Worm (Caenorhabditis elegans): ENCODE measurements around the gene daf-36.
A peak's percentile ranks its signal among the peaks of the same experiment; 100 is the strongest.

The daf-36 gene

DNA sequence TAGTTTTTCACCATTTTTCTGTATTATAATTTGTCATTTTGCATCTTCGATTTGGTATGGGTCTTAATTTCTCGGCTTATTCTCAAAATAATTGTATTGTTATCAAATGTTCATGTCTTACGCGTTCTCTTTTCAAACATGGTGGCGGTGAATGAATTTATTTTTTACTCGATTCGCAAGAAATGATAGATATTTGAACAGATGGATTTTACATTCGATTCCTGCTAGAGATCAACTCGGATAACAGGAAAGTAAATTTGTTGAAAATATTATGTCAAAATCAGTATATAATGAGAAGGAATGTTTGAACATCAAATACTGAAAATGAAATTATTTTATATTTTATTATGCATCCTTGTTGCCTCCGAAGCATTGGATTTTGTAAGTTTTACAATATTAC is 42.5 kb downstream of the daf-36 start, which contains the start of gene ZK856.4:
ZK856.4 (plus strand) TSS at position 301 of the 400 bp plus-strand sequence.
- TF ChIP-seq hlh-11 (tag; optimal IDR thresholded peaks at IDR 0.05) (no peak), nhr-42 (GFP tag; IDR thresholded peaks at IDR 0.05) (no peak), mdl-1 (tag; optimal IDR thresholded peaks at IDR 0.05) (no peak), nhr-76 (tag; optimal IDR thresholded peaks at IDR 0.05) (no peak), egl-27 (tag; optimal IDR thresholded peaks at IDR 0.05) (no peak), nhr-111 (GFP tag; optimal IDR thresholded peaks at IDR 0.05) (no peak), unc-130 (GFP tag; optimal IDR thresholded peaks at IDR 0.05) (no peak), lin-13 (GFP tag; optimal IDR thresholded peaks at IDR 0.05) (no peak), egl-43 (GFP tag; IDR thresholded peaks at IDR 0.05) (no peak), rbr-2 (tag; optimal IDR thresholded peaks at IDR 0.05) (no peak), snpc-1.2 (GFP tag; IDR thresholded peaks at IDR 0.05) (no peak), daf-8 (GFP tag; IDR thresholded peaks at IDR 0.05) (no peak), Y75B8A.6 (GFP tag; IDR thresholded peaks at IDR 0.05) (no peak), lin-15B (tag; optimal IDR thresholded peaks at IDR 0.05) (no peak), skn-1 (tag; optimal IDR thresholded peaks at IDR 0.05) (no peak), lin-1 (GFP tag; IDR thresholded peaks at IDR 0.05) (no peak), ztf-7 (tag; optimal IDR thresholded peaks at IDR 0.05) (no peak)

ce11 chrV:10179235-10179634 is 46.3 kb downstream of the daf-36 start, which contains the start of gene cul-5:
cul-5 (plus strand) TSS chrV:10179535.
- TF ChIP-seq T20F7.1 (GFP tag; optimal IDR thresholded peaks at IDR 0.05) (no peak), lin-38 (GFP tag; IDR thresholded peaks at IDR 0.05) (no peak), mep-1 (tag; optimal IDR thresholded peaks at IDR 0.05) (no peak), Y105C5A.15 (GFP tag; IDR thresholded peaks at IDR 0.05) (no peak), daf-19 (GFP tag; conservative IDR thresholded peaks at IDR 0.05) (no peak), fos-1 (tag; optimal IDR thresholded peaks at IDR 0.05) (no peak), duxl-1 (tag; optimal IDR thresholded peaks at IDR 0.05; ENCODE audit: poor library complexity) (no peak), vab-7 (GFP tag; IDR thresholded peaks at IDR 0.05) (no peak), nhr-111 (GFP tag; optimal IDR thresholded peaks at IDR 0.05) (no peak), pha-4 (GFP tag; IDR thresholded peaks at IDR 0.05) (no peak), pha-4 (tag; optimal IDR thresholded peaks at IDR 0.05) (no peak), R02D3.7 (tag; optimal IDR thresholded peaks at IDR 0.05) (no peak), ceh-62 (tag; optimal IDR thresholded peaks at IDR 0.05) (no peak), ZK337.2 (GFP tag; IDR thresholded peaks at IDR 0.05) (no peak), hif-1 (tag; optimal IDR thresholded peaks at IDR 0.05) (peak in 1 of 2 experiments; percentile 74), F26F4.8 (GFP tag; conservative IDR thresholded peaks at IDR 0.05) (no peak), dve-1 (tag; optimal IDR thresholded peaks at IDR 0.05; ENCODE audit: insufficient read depth) (peak; percentile 4), nhr-6 (tag; optimal IDR thresholded peaks at IDR 0.05) (no peak), nhr-10 (tag; optimal IDR thresholded peaks at IDR 0.05) (no peak), ceh-28 (tag; optimal IDR thresholded peaks at IDR 0.05) (no peak), arid-1 (GFP tag; conservative IDR thresholded peaks at IDR 0.05) (no peak), rbr-2 (tag; optimal IDR thresholded peaks at IDR 0.05) (no peak), spr-3 (GFP tag; optimal IDR thresholded peaks at IDR 0.05) (no peak), lin-29 (GFP tag; IDR thresholded peaks at IDR 0.05) (no peak), dmd-6 (GFP tag; IDR thresholded peaks at IDR 0.05) (no peak), nhr-28 (tag; optimal IDR thresholded peaks at IDR 0.05) (peak; percentile 27), spr-1 (tag; optimal IDR thresholded peaks at IDR 0.05) (no peak), lin-1 (GFP tag; IDR thresholded peaks at IDR 0.05) (no peak), hlh-11 (tag; optimal IDR thresholded peaks at IDR 0.05) (no peak), cey-2 (tag; optimal IDR thresholded peaks at IDR 0.05; ENCODE audit: borderline replicate concordance, insufficient read depth) (no peak), daf-12 (tag; optimal IDR thresholded peaks at IDR 0.05) (no peak), daf-16 (GFP tag; optimal IDR thresholded peaks at IDR 0.05) (no peak), daf-16 (tag; optimal IDR thresholded peaks at IDR 0.05) (peak; percentile 49), nhr-77 (tag; optimal IDR thresholded peaks at IDR 0.05) (no peak)
